Worm (Caenorhabditis elegans): ENCODE data around the gene F13H8.8.
A peak's percentile ranks its signal among the peaks of the same experiment; 100 is the strongest.

F13H8.8 gene

ce11 chrII:6244171-6244570 is 23.7 kb downstream of the F13H8.8 start, which contains the start of gene tat-4:
TSS of gene tat-4 (minus strand) at chrII:6244287.
- peak; percentile 89 for TF ChIP-seq fos-1 (tag; optimal IDR thresholded peaks at IDR 0.05)
- TF ChIP-seq unc-39 (tag; optimal IDR thresholded peaks at IDR 0.05), result no peak

ce11 chrII:6241758-6242157 is 26.1 kb downstream of the F13H8.8 start, which contains the start of gene T24H7.8:
TSS of gene T24H7.8 (plus strand) at chrII:6242058.
- TF ChIP-seq nhr-77 (tag; optimal IDR thresholded peaks at IDR 0.05), result no peak
- no peak for TF ChIP-seq egl-27 (tag; optimal IDR thresholded peaks at IDR 0.05)
- no peak for TF ChIP-seq fos-1 (tag; optimal IDR thresholded peaks at IDR 0.05)
- TF ChIP-seq nhr-11 (tag; optimal IDR thresholded peaks at IDR 0.05), result no peak
- no peak for TF ChIP-seq R02D3.7 (tag; optimal IDR thresholded peaks at IDR 0.05)

ce11 chrII:6236093-6236945 is 31.6 kb downstream of the F13H8.8 start:
- peak; percentile 46 for TF ChIP-seq F13H6.1 (tag; optimal IDR thresholded peaks at IDR 0.05)
- peak; percentile 21 for TF ChIP-seq nhr-129 (tag; optimal IDR thresholded peaks at IDR 0.05)
- no peak for TF ChIP-seq unc-39 (tag; optimal IDR thresholded peaks at IDR 0.05)
- TF ChIP-seq nhr-25 (tag; optimal IDR thresholded peaks at IDR 0.05), result peak; percentile 4
- no peak for TF ChIP-seq lsy-2 (tag; optimal IDR thresholded peaks at IDR 0.05)
- TF ChIP-seq peb-1 (tag; optimal IDR thresholded peaks at IDR 0.05), result no peak
- TF ChIP-seq ceh-82 (tag; optimal IDR thresholded peaks at IDR 0.05), result no peak

ce11 chrII:6235432-6236092 is 32.3 kb downstream of the F13H8.8 start, which contains the start of gene T24H7.9:
TSS of gene T24H7.9 (minus strand) at chrII:6235505.
- TF ChIP-seq crh-2 (tag; optimal IDR thresholded peaks at IDR 0.05) (no peak), ceh-82 (tag; optimal IDR thresholded peaks at IDR 0.05) (no peak), peb-1 (tag; optimal IDR thresholded peaks at IDR 0.05) (no peak), fos-1 (tag; optimal IDR thresholded peaks at IDR 0.05) (peak; percentile 27), unc-39 (tag; optimal IDR thresholded peaks at IDR 0.05) (no peak), mbf-1 (tag; optimal IDR thresholded peaks at IDR 0.05) (no peak), ama-1 (optimal IDR thresholded peaks at IDR 0.05) (no peak), skn-1 (tag; optimal IDR thresholded peaks at IDR 0.05) (no peak)

- TF ChIP-seq ztf-4 (tag; optimal IDR thresholded peaks at IDR 0.05) (no peak), lin-11 (tag; optimal IDR thresholded peaks at IDR 0.05) (no peak), gmeb-1 (tag; optimal IDR thresholded peaks at IDR 0.05) (no peak), mab-5 (tag; optimal IDR thresholded peaks at IDR 0.05) (no peak), ztf-11 (tag; optimal IDR thresholded peaks at IDR 0.05) (no peak), crh-2 (tag; optimal IDR thresholded peaks at IDR 0.05) (no peak), sem-4 (tag; optimal IDR thresholded peaks at IDR 0.05) (no peak), peb-1 (tag; optimal IDR thresholded peaks at IDR 0.05) (no peak), elt-1 (tag; optimal IDR thresholded peaks at IDR 0.05) (no peak), aly-2 (tag; optimal IDR thresholded peaks at IDR 0.05) (no peak), lsy-2 (tag; optimal IDR thresholded peaks at IDR 0.05) (no peak), nhr-10 (tag; optimal IDR thresholded peaks at IDR 0.05) (no peak), F13H6.1 (tag; optimal IDR thresholded peaks at IDR 0.05) (no peak), ztf-1 (GFP tag; conservative IDR thresholded peaks at IDR 0.05) (no peak), sma-9 (GFP tag; optimal IDR thresholded peaks at IDR 0.05) (no peak), sma-9 (tag; optimal IDR thresholded peaks at IDR 0.05) (no peak), fos-1 (tag; optimal IDR thresholded peaks at IDR 0.05) (no peak), nhr-12 (tag; optimal IDR thresholded peaks at IDR 0.05) (no peak), egl-27 (tag; optimal IDR thresholded peaks at IDR 0.05) (no peak), unc-39 (tag; optimal IDR thresholded peaks at IDR 0.05) (no peak)
These were observed 37.8 kb downstream of the F13H8.8 start for ce11 chrII:6230116-6230515.

ce11 chrII:6226995-6227394 is 40.9 kb downstream of the F13H8.8 start, which contains the start of gene srsy-2:
TSS of gene srsy-2 (minus strand) at chrII:6227095.
- TF ChIP-seq snpc-4 (tag; optimal IDR thresholded peaks at IDR 0.05) (no peak), lin-11 (tag; optimal IDR thresholded peaks at IDR 0.05) (no peak), peb-1 (tag; optimal IDR thresholded peaks at IDR 0.05) (no peak), unc-55 (GFP tag; optimal IDR thresholded peaks at IDR 0.05) (peak; percentile 67), elt-3 (tag; optimal IDR thresholded peaks at IDR 0.05) (no peak), sem-4 (tag; optimal IDR thresholded peaks at IDR 0.05) (no peak), mab-5 (tag; optimal IDR thresholded peaks at IDR 0.05) (peak; percentile 1), nhr-11 (tag; optimal IDR thresholded peaks at IDR 0.05) (no peak), sma-9 (GFP tag; optimal IDR thresholded peaks at IDR 0.05) (peak; percentile 8), sma-9 (tag; optimal IDR thresholded peaks at IDR 0.05) (no peak), C34F6.9 (tag; optimal IDR thresholded peaks at IDR 0.05) (no peak), fos-1 (tag; optimal IDR thresholded peaks at IDR 0.05) (no peak), mbf-1 (tag; optimal IDR thresholded peaks at IDR 0.05) (no peak)
